Worm (Caenorhabditis elegans) whole organism, L4/young adult: ENCODE measurements around the gene bath-38.
"Not testable (repeated sequence)": the region's sequence is repeated elsewhere in the genome, so short reads cannot be mapped to it uniquely, and the experiment has no call there.

Experiments used
- W03F9.2 ChIP-seq: fragments of 150-350 bp; optimal IDR thresholded peaks from 2 replicates; lab custom pipeline; 2014; ENCODE audit warnings: missing biosample characterization, missing genetic modification characterization
- dao-5 ChIP-seq: sonication (generic microtip); optimal IDR thresholded peaks from 2 replicates; lab custom pipeline; 2016; ENCODE audit warnings: missing genotype, missing genetic modification characterization, moderate library complexity, missing compliant biosample characterization
- him-1 ChIP-seq: sonication (generic microtip); optimal IDR thresholded peaks from 2 replicates; lab custom pipeline; 2016; ENCODE audit warnings: missing genotype, missing genetic modification reagents, missing genetic modification characterization, missing compliant biosample characterization

Gene bath-38

ce11 chrII:10008552-10008951, 36.5 kb downstream of the bath-38 start:
- TF ChIP-seq W03F9.2 (tag; lab: Kevin White, UChicago) (no peak), him-1 (no peak), dao-5 (no peak)

DNA sequence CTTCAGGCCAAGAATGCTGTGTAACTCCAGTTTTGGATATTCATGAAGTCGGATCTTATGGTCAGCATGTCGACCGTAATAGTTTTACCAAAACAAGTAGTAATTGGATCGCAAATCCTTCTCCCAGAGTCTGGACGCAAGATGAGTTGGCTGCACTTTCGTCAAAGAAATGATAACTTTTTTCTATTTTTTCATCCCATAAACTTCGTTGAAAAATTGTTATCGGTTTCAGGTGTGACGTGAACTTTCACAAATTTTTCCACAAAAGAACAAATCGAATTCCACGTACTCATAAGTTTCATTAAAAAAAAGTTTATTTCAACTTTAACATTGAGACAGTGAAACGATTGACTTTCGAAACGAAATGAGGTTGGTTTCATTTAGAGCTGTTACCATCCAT, 37.2 kb downstream of the bath-38 start, which contains the start of gene ZK892.5:
Gene ZK892.5 (plus strand): TSS at position 301 of the 400 bp plus-strand sequence.
- TF ChIP-seq dao-5 = no peak
- no peak for TF ChIP-seq W03F9.2 (tag; lab: Kevin White, UChicago)
- no peak for TF ChIP-seq him-1

ce11 chrII:10006266-10006665, 38.8 kb downstream of the bath-38 start, which contains the start of gene ZK892.4:
ZK892.4 (plus strand) TSS chrII:10006566.
- TF ChIP-seq W03F9.2 (tag; lab: Kevin White, UChicago); dao-5; him-1: not testable (repeated sequence)

DNA sequence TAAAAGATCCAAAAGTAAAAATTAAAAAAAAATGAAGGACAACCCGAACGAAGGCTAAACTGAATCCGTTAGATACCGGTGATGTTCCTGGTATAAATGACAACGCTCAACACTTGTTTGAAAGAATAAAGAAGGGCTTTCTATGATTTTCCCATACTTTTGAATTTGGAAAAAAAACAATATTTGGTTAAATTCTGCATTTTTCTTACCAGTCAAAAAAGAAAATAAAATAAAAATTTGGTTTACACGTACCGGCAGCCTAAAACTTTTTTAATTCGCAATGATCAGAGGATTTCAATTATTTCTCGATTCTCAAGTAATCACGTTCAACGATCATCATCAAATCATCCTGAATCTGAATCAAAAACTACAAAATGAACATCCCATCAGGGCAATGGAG, 43.5 kb downstream of the bath-38 start, which contains the start of gene ZK892.3:
Gene ZK892.3 (plus strand): TSS at position 301 of the 400 bp plus-strand sequence.
- no peak for TF ChIP-seq W03F9.2 (tag; lab: Kevin White, UChicago)

DNA sequence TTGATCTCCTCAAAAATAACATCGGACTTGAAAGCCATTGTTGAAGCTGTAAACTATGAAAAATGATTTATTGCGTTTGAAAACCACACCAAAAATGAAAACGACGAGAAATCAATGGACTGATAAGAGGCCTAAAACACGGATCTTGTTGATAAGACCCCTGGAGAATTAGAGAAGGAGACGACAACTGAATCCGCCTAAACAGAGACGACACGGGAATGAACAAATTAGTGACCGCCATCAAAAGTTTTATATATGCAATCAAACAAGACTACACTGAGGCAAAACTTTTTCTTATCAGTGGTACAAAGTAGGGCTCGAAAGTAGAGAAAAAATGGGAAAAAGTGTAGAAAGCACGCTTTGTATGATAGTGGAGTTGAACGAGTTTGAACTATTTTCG, 44.0 kb downstream of the bath-38 start, which contains the start of gene nlt-1:
Gene nlt-1 (minus strand): TSS at position 78 of the 400 bp plus-strand sequence.
- no peak for TF ChIP-seq W03F9.2 (tag; lab: Kevin White, UChicago)
- no peak for TF ChIP-seq him-1
- TF ChIP-seq dao-5 = no peak

DNA sequence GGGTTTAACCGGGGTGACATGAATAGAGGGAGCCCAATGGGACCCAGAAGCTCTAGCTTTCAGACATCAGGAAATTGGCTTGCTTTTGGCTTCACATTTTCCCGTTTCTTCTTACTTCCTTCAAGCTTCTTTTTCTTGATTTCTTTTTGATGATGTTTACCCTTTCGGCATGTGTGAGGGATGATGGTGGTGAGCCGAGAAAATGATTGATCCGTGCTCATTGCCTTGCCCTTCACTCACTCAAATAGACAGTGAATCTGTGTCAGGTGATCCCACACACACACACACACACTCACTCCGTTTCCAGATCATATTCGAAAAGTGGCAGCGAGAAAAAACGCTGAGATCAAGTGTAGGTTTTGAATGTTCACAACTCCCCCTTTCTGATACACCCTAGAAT, 50.4 kb downstream of the bath-38 start:
- TF ChIP-seq dao-5 = no peak
- TF ChIP-seq W03F9.2 (tag; lab: Kevin White, UChicago) = no peak
- TF ChIP-seq him-1 = no peak
